Fruit fly (Drosophila melanogaster) whole organism, embryonic: ENCODE results near the gene Hph.

ENCODE experiments used
- Antp ChIP-seq: fragments of 200-800 bp; sonication (Bioruptor generic); optimal IDR thresholded peaks from 3 replicates; lab custom pipeline; 2016; ENCODE audit warnings: missing biosample characterization, missing genetic modification characterization
- CG10209 ChIP-seq: fragments of 200-800 bp; sonication (Bioruptor generic); optimal IDR thresholded peaks from 3 replicates; lab custom pipeline; 2017; ENCODE audit warnings: missing biosample characterization, mild to moderate bottlenecking, missing genetic modification characterization, missing genetic modification reagents
- CG12071 ChIP-seq: fragments of 200-800 bp; sonication (Bioruptor generic); optimal IDR thresholded peaks from 3 replicates; lab custom pipeline; 2018; ENCODE audit warnings: missing biosample characterization, mild to moderate bottlenecking, missing genetic modification characterization
- CG12236 ChIP-seq: fragments of 200-800 bp; sonication (Bioruptor generic); optimal IDR thresholded peaks from 2 replicates; lab custom pipeline; 2016; ENCODE audit warnings: missing biosample characterization, missing genetic modification characterization
- CG13624 ChIP-seq: fragments of 200-800 bp; sonication (Bioruptor generic); optimal IDR thresholded peaks from 2 replicates; lab custom pipeline; 2016; ENCODE audit warnings: missing biosample characterization, missing genetic modification characterization
- CG15479 ChIP-seq: fragments of 200-800 bp; sonication (Bioruptor generic); optimal IDR thresholded peaks from 3 replicates; lab custom pipeline; 2019; ENCODE audit warnings: missing biosample characterization, mild to moderate bottlenecking, missing genetic modification characterization, moderate library complexity
- CG16863 ChIP-seq: fragments of 200-800 bp; sonication (Bioruptor generic); optimal IDR thresholded peaks from 3 replicates; lab custom pipeline; 2016; ENCODE audit warnings: missing biosample characterization, missing genetic modification characterization
- CG30020 ChIP-seq: fragments of 200-800 bp; optimal IDR thresholded peaks from 2 replicates; lab custom pipeline; 2019; ENCODE audit warnings: missing biosample characterization, mild to moderate bottlenecking, missing genetic modification characterization, moderate library complexity
- CG3163 ChIP-seq: fragments of 200-800 bp; sonication (Bioruptor generic); optimal IDR thresholded peaks from 3 replicates; lab custom pipeline; 2016; ENCODE audit warnings: missing biosample characterization, missing genetic modification characterization
- CG34224 ChIP-seq: fragments of 200-800 bp; sonication (Bioruptor generic); IDR thresholded peaks from 3 replicates; pipeline ENCODE4 v1.3.6; 2022; ENCODE audit warnings: missing biosample characterization, missing genetic modification characterization; ENCODE audit not compliant: partially characterized antibody
- CG4707 ChIP-seq: fragments of 200-800 bp; sonication (Bioruptor generic); optimal IDR thresholded peaks from 2 replicates; lab custom pipeline; 2018; ENCODE audit warnings: missing biosample characterization, mild to moderate bottlenecking, missing genetic modification characterization, moderate library complexity
- CG7928 ChIP-seq: fragments of 200-800 bp; sonication (Bioruptor generic); optimal IDR thresholded peaks from 2 replicates; lab custom pipeline; 2017; ENCODE audit warnings: missing biosample characterization, mild to moderate bottlenecking, missing genetic modification characterization
- CG8924 ChIP-seq: fragments of 200-800 bp; optimal IDR thresholded peaks from 3 replicates; lab custom pipeline; 2019; ENCODE audit warnings: missing biosample characterization, mild to moderate bottlenecking, missing genetic modification characterization, moderate library complexity
- D19A ChIP-seq: fragments of 200-800 bp; optimal IDR thresholded peaks from 3 replicates; lab custom pipeline; 2019; ENCODE audit warnings: missing biosample characterization, mild to moderate bottlenecking, missing genetic modification characterization, moderate library complexity
- Gug ChIP-seq: fragments of 200-800 bp; sonication (Bioruptor generic); IDR thresholded peaks from 4 replicates; pipeline ENCODE4 v1.3.6; 2022; ENCODE audit warnings: missing biosample characterization, missing genetic modification characterization
- HLHmδ ChIP-seq: fragments of 200-800 bp; sonication (Bioruptor generic); optimal IDR thresholded peaks from 2 replicates; lab custom pipeline; 2018; ENCODE audit warnings: missing biosample characterization, mild to moderate bottlenecking, missing genetic modification characterization, moderate library complexity
- Hr3 ChIP-seq: fragments of 200-800 bp; sonication (Bioruptor generic); optimal IDR thresholded peaks from 3 replicates; lab custom pipeline; 2016; ENCODE audit warnings: missing biosample characterization, missing genetic modification characterization
- Kr ChIP-seq: fragments of 200-800 bp; sonication (Bioruptor generic); optimal IDR thresholded peaks from 2 replicates; lab custom pipeline; 2017; ENCODE audit warnings: missing biosample characterization, mild to moderate bottlenecking, missing genetic modification characterization
- Lim3 ChIP-seq: fragments of 200-800 bp; sonication (Bioruptor generic); IDR thresholded peaks from 2 replicates; pipeline ENCODE4 v1.3.6; 2022; ENCODE audit warnings: missing biosample characterization, missing genetic modification characterization
- Rfx ChIP-seq: fragments of 200-800 bp; sonication (Bioruptor generic); IDR thresholded peaks from 2 replicates; pipeline ENCODE4 v1.3.6; 2022; ENCODE audit warnings: missing biosample characterization, missing genetic modification characterization
- Tbp ChIP-seq: fragments of >200 bp; optimal IDR thresholded peaks from 2 replicates; lab custom pipeline; 2018; ENCODE audit warnings: missing biosample characterization, missing genetic modification characterization
- Xrp1 ChIP-seq: fragments of 200-800 bp; sonication (Bioruptor generic); IDR thresholded peaks from 2 replicates; pipeline ENCODE4 v1.3.6; 2022; ENCODE audit warnings: missing biosample characterization, missing genetic modification characterization
- YL-1 ChIP-seq: fragments of 200-800 bp; sonication (Bioruptor generic); optimal IDR thresholded peaks from 3 replicates; lab custom pipeline; 2017; ENCODE audit warnings: missing biosample characterization, mild to moderate bottlenecking, missing genetic modification characterization
- abd-A ChIP-seq: fragments of 200-800 bp; sonication (Bioruptor generic); optimal IDR thresholded peaks from 3 replicates; lab custom pipeline; 2019; ENCODE audit warnings: missing biosample characterization, mild to moderate bottlenecking, missing genetic modification characterization, moderate library complexity
- bbx ChIP-seq: fragments of 200-800 bp; sonication (Bioruptor generic); IDR thresholded peaks from 2 replicates; pipeline ENCODE4 v1.3.6; 2022; ENCODE audit warnings: missing biosample characterization, missing genetic modification characterization; ENCODE audit not compliant: partially characterized antibody
- bigmax ChIP-seq: fragments of 200-800 bp; sonication (Bioruptor generic); optimal IDR thresholded peaks from 2 replicates; lab custom pipeline; 2018; ENCODE audit warnings: missing biosample characterization, mild to moderate bottlenecking, missing genetic modification characterization
- cg ChIP-seq: fragments of 200-800 bp; sonication (Bioruptor generic); optimal IDR thresholded peaks from 3 replicates; lab custom pipeline; 2019; ENCODE audit warnings: missing biosample characterization, mild to moderate bottlenecking, missing genetic modification characterization, moderate library complexity
- chinmo ChIP-seq: fragments of 200-800 bp; sonication (Bioruptor generic); IDR thresholded peaks from 4 replicates; pipeline ENCODE4 v1.3.6; 2022; ENCODE audit warnings: missing biosample characterization, missing genetic modification characterization; ENCODE audit not compliant: partially characterized antibody
- chn ChIP-seq: fragments of 200-800 bp; sonication (Bioruptor generic); optimal IDR thresholded peaks from 2 replicates; lab custom pipeline; 2016; ENCODE audit warnings: missing biosample characterization, missing genetic modification characterization
- dpn ChIP-seq, 2 experiments: fragments of 200-800 bp; sonication (Bioruptor generic); optimal IDR thresholded peaks; 3 replicates each; lab custom pipeline; 2016; ENCODE audit warnings: missing biosample characterization in 2 of 2, missing genetic modification characterization in 2 of 2
- exex ChIP-seq: fragments of 200-800 bp; sonication (Bioruptor generic); optimal IDR thresholded peaks from 4 replicates; lab custom pipeline; 2018; ENCODE audit warnings: missing biosample characterization, mild to moderate bottlenecking, missing genetic modification characterization, moderate library complexity
- eyg ChIP-seq: fragments of 200-800 bp; sonication (Bioruptor generic); optimal IDR thresholded peaks from 3 replicates; lab custom pipeline; 2016; ENCODE audit warnings: missing biosample characterization, missing genetic modification characterization
- gce ChIP-seq: fragments of 200-800 bp; sonication (Bioruptor generic); IDR thresholded peaks from 3 replicates; pipeline ENCODE4 v1.3.6; 2022; ENCODE audit warnings: missing biosample characterization, missing genetic modification characterization
- gcm ChIP-seq: fragments of 200-800 bp; sonication (Bioruptor generic); optimal IDR thresholded peaks from 2 replicates; lab custom pipeline; 2019; ENCODE audit warnings: missing biosample characterization, mild to moderate bottlenecking, missing genetic modification characterization, moderate library complexity
- grn ChIP-seq: fragments of 200-800 bp; sonication (Bioruptor generic); optimal IDR thresholded peaks from 3 replicates; lab custom pipeline; 2017; ENCODE audit warnings: missing biosample characterization, missing genetic modification characterization
- gsb-n ChIP-seq: fragments of 200-800 bp; sonication (Bioruptor generic); optimal IDR thresholded peaks from 3 replicates; lab custom pipeline; 2018; ENCODE audit warnings: missing biosample characterization, mild to moderate bottlenecking, missing genetic modification characterization
- hb ChIP-seq: fragments of 200-800 bp; sonication (Bioruptor generic); IDR thresholded peaks from 3 replicates; pipeline ENCODE4 v1.3.6; 2022; ENCODE audit warnings: missing biosample characterization, missing genetic modification characterization; ENCODE audit not compliant: partially characterized antibody
- ind ChIP-seq: fragments of 200-800 bp; sonication (Bioruptor generic); optimal IDR thresholded peaks from 3 replicates; lab custom pipeline; 2016; ENCODE audit warnings: missing biosample characterization, missing genetic modification characterization
- jigr1 ChIP-seq: fragments of 200-800 bp; sonication (Bioruptor generic); IDR thresholded peaks from 3 replicates; pipeline ENCODE4 v1.3.6; 2022; ENCODE audit warnings: missing biosample characterization, missing genetic modification characterization
- kah ChIP-seq: fragments of 200-800 bp; sonication (Bioruptor generic); optimal IDR thresholded peaks from 2 replicates; lab custom pipeline; 2018; ENCODE audit warnings: missing biosample characterization, mild to moderate bottlenecking, missing genetic modification characterization
- kni ChIP-seq: fragments of 200-800 bp; sonication (Bioruptor generic); optimal IDR thresholded peaks from 3 replicates; lab custom pipeline; 2017; ENCODE audit warnings: mild to moderate bottlenecking, missing biosample characterization, missing genetic modification reagents, missing genetic modification characterization
- mld ChIP-seq: fragments of 200-800 bp; sonication (Bioruptor generic); IDR thresholded peaks from 3 replicates; pipeline ENCODE4 v1.3.6; 2022; ENCODE audit warnings: missing biosample characterization, missing genetic modification characterization; ENCODE audit not compliant: partially characterized antibody
- oc ChIP-seq: fragments of 200-800 bp; sonication (Bioruptor generic); optimal IDR thresholded peaks from 2 replicates; lab custom pipeline; 2018; ENCODE audit warnings: missing biosample characterization, mild to moderate bottlenecking, missing genetic modification characterization, moderate library complexity
- pb ChIP-seq: fragments of 200-800 bp; sonication (Bioruptor generic); optimal IDR thresholded peaks from 3 replicates; lab custom pipeline; 2016; ENCODE audit warnings: missing biosample characterization, missing genetic modification characterization
- pzg ChIP-seq: fragments of 200-800 bp; sonication (Bioruptor generic); optimal IDR thresholded peaks from 3 replicates; lab custom pipeline; 2018; ENCODE audit warnings: missing biosample characterization, mild to moderate bottlenecking, missing genetic modification characterization, moderate library complexity
- ro ChIP-seq: fragments of 200-800 bp; sonication (Bioruptor generic); IDR thresholded peaks from 2 replicates; pipeline ENCODE4 v1.3.6; 2022; ENCODE audit warnings: missing biosample characterization, missing genetic modification characterization
- scrt ChIP-seq: fragments of 200-800 bp; sonication (Bioruptor generic); optimal IDR thresholded peaks from 2 replicates; lab custom pipeline; 2018; ENCODE audit warnings: missing biosample characterization, mild to moderate bottlenecking, missing genetic modification characterization, moderate library complexity
- seq ChIP-seq: fragments of 200-800 bp; sonication (Bioruptor generic); IDR thresholded peaks from 2 replicates; pipeline ENCODE4 v1.3.6; 2022; ENCODE audit warnings: missing biosample characterization, missing genetic modification characterization
- sqz ChIP-seq: fragments of 200-800 bp; sonication (Bioruptor generic); optimal IDR thresholded peaks from 3 replicates; lab custom pipeline; 2018; ENCODE audit warnings: missing biosample characterization, mild to moderate bottlenecking, missing genetic modification characterization

The Hph gene

dm6 chr3R:5264251-5265098, 7.6 kb downstream of the Hph start (continued):
- TF ChIP-seq mld (GFP tag; lab: Robert Waterston, UW) (no peak), chinmo (peak; percentile 91; the same call in 2 of the 4 replicates), gsb-n (tag; lab: Kevin White, UChicago) (no peak), CG13624 (peak; percentile 36), CG16863 (peak; percentile 44), HLHmδ (GFP tag; lab: Kevin White, UChicago) (peak; percentile 48), CG10209 (GFP tag; lab: Kevin White, UChicago) (peak; percentile 37), Hr3 (no peak), CG8924 (tag; lab: Kevin White, UChicago) (peak; percentile 79), abd-A (tag; lab: Kevin White, UChicago) (no peak), seq (GFP tag; lab: Robert Waterston, UW) (no peak), Gug (GFP tag; lab: Robert Waterston, UW) (no peak), Xrp1 (GFP tag; lab: Robert Waterston, UW) (no peak; the same call in 1 of the 2 replicates), cg (GFP tag; lab: Kevin White, UChicago) (peak; percentile 20), hb (GFP tag; lab: Robert Waterston, UW) (no peak), scrt (GFP tag; lab: Kevin White, UChicago) (peak; percentile 33), CG15479 (no peak), kni (peak; percentile 83), jigr1 (GFP tag; lab: Robert Waterston, UW) (no peak), Tbp (no peak), dpn (GFP tag; optimal IDR thresholded peaks at IDR 0.05; lab: Kevin White, UChicago) (peak; percentile 23 to 37), CG34224 (GFP tag; lab: Robert Waterston, UW) (0 out of 3 replicates have a peak, but pooled peaks have one; percentile 32), D19A (tag; lab: Kevin White, UChicago) (peak; percentile 31), CG12071 (GFP tag; lab: Kevin White, UChicago) (peak; percentile 47), gce (no peak), Antp (GFP tag; lab: Kevin White, UChicago) (peak; percentile 42), ind (GFP tag; lab: Kevin White, UChicago) (peak; percentile 13), eyg (GFP tag; lab: Kevin White, UChicago) (no peak), kah (GFP tag; lab: Kevin White, UChicago) (no peak), pb (GFP tag; lab: Kevin White, UChicago) (no peak), grn (GFP tag; lab: Kevin White, UChicago) (peak; percentile 23), Kr (GFP tag; lab: Kevin White, UChicago) (no peak), bbx (peak; percentile 61; the same call in 1 of the 2 replicates), Lim3 (GFP tag; lab: Robert Waterston, UW) (no peak), sqz (GFP tag; lab: Kevin White, UChicago) (no peak), CG12236 (no peak), pzg (GFP tag; lab: Kevin White, UChicago) (no peak), CG30020 (tag; lab: Kevin White, UChicago) (peak; percentile 3), oc (no peak), CG3163 (GFP tag; lab: Kevin White, UChicago) (peak; percentile 76), gcm (GFP tag; lab: Kevin White, UChicago) (no peak), YL-1 (GFP tag; lab: Kevin White, UChicago) (no peak), Rfx (GFP tag; lab: Robert Waterston, UW) (peak; percentile 49; the same call in 1 of the 2 replicates), CG7928 (GFP tag; lab: Kevin White, UChicago) (no peak), chn (no peak), exex (peak; percentile 5), CG4707 (no peak), ro (GFP tag; lab: Robert Waterston, UW) (no peak), bigmax (GFP tag; lab: Kevin White, UChicago) (no peak)
